Worm (Caenorhabditis elegans) whole organism, L3 larva: ENCODE measurements around the gene F20D12.7.

Source experiments
- R02D3.7 ChIP-seq: fragments of 150-350 bp; optimal IDR thresholded peaks from 2 replicates; lab custom pipeline; 2014; ENCODE audit warnings: missing biosample characterization, missing genetic modification characterization
- ZK546.5 ChIP-seq: sonication (generic microtip); optimal IDR thresholded peaks from 2 replicates; lab custom pipeline; 2017; ENCODE audit warnings: missing biosample characterization, missing genetic modification characterization
- ama-1 ChIP-seq: fragments of 150-350 bp; optimal IDR thresholded peaks from 2 replicates; lab custom pipeline; 2018
- ceh-16 ChIP-seq: sonication (generic microtip); optimal IDR thresholded peaks from 2 replicates; lab custom pipeline; 2017; ENCODE audit warnings: missing biosample characterization, missing genetic modification characterization
- ceh-28 ChIP-seq: fragments of 150-350 bp; optimal IDR thresholded peaks from 2 replicates; lab custom pipeline; 2014; ENCODE audit warnings: missing biosample characterization, missing genetic modification reagents, missing genetic modification characterization
- ceh-82 ChIP-seq: fragments of 150-350 bp; optimal IDR thresholded peaks from 2 replicates; lab custom pipeline; 2014; ENCODE audit warnings: missing biosample characterization, missing genetic modification characterization
- daf-12 ChIP-seq: fragments of 150-350 bp; optimal IDR thresholded peaks from 2 replicates; lab custom pipeline; 2014; ENCODE audit warnings: missing biosample characterization, missing genetic modification reagents, missing genetic modification characterization
- egl-27 ChIP-seq: sonication (generic microtip); optimal IDR thresholded peaks from 4 replicates; lab custom pipeline; 2017; ENCODE audit warnings: missing biosample characterization, missing genetic modification reagents, missing genetic modification characterization
- egl-5 ChIP-seq: fragments of 150-350 bp; optimal IDR thresholded peaks from 2 replicates; lab custom pipeline; 2017; ENCODE audit warnings: missing biosample characterization, missing genetic modification reagents, missing genetic modification characterization, inconsistent platforms
- elt-1 ChIP-seq: fragments of 150-350 bp; optimal IDR thresholded peaks from 2 replicates; lab custom pipeline; 2014; ENCODE audit warnings: missing biosample characterization, missing genetic modification characterization
- elt-2 ChIP-seq: sonication (generic microtip); optimal IDR thresholded peaks from 2 replicates; lab custom pipeline; 2016; ENCODE audit warnings: missing genetic modification reagents, mild to moderate bottlenecking, missing genetic modification characterization, missing compliant biosample characterization
- eor-1 ChIP-seq, 2 experiments: fragments of 150-350 bp; optimal IDR thresholded peaks; 2 replicates each; lab custom pipeline; 2014 to 2018; ENCODE audit warnings: missing biosample characterization in 2 of 2, missing genetic modification characterization in 2 of 2
- fkh-10 ChIP-seq: sonication (generic microtip); optimal IDR thresholded peaks from 2 replicates; lab custom pipeline; 2017; ENCODE audit warnings: missing biosample characterization, missing genetic modification reagents, missing genetic modification characterization
- fos-1 ChIP-seq: fragments of 150-350 bp; optimal IDR thresholded peaks from 2 replicates; lab custom pipeline; 2014; ENCODE audit warnings: missing biosample characterization, missing genetic modification characterization
- hmg-11 ChIP-seq: sonication (generic microtip); optimal IDR thresholded peaks from 2 replicates; lab custom pipeline; 2016; ENCODE audit warnings: missing genetic modification characterization, missing compliant biosample characterization
- jun-1 ChIP-seq: fragments of 150-350 bp; optimal IDR thresholded peaks from 2 replicates; lab custom pipeline; 2014; ENCODE audit warnings: missing biosample characterization, missing genetic modification reagents, missing genetic modification characterization
- lin-15B ChIP-seq: fragments of 150-350 bp; optimal IDR thresholded peaks from 2 replicates; lab custom pipeline; 2014; ENCODE audit warnings: missing biosample characterization, missing genetic modification characterization
- lin-39 ChIP-seq: fragments of 150-350 bp; optimal IDR thresholded peaks from 2 replicates; lab custom pipeline; 2018; ENCODE audit warnings: missing biosample characterization, missing genetic modification reagents, missing genetic modification characterization
- lsy-12 ChIP-seq: sonication (generic microtip); optimal IDR thresholded peaks from 2 replicates; lab custom pipeline; 2016; ENCODE audit warnings: mild to moderate bottlenecking, missing genetic modification characterization, missing compliant biosample characterization
- mdl-1 ChIP-seq: fragments of 150-350 bp; optimal IDR thresholded peaks from 2 replicates; lab custom pipeline; 2014; ENCODE audit warnings: missing biosample characterization, missing genetic modification characterization
- mml-1 ChIP-seq: fragments of 150-350 bp; sonication (generic microtip); optimal IDR thresholded peaks from 3 replicates; lab custom pipeline; 2014; ENCODE audit warnings: missing biosample characterization, missing genetic modification characterization
- nfya-1 ChIP-seq: sonication (generic microtip); optimal IDR thresholded peaks from 2 replicates; lab custom pipeline; 2017; ENCODE audit warnings: missing genetic modification characterization, mild to moderate bottlenecking, missing compliant biosample characterization, antibody characterized with exemption, moderate library complexity; ENCODE audit not compliant: insufficient read depth
- nhr-11 ChIP-seq: fragments of 150-350 bp; optimal IDR thresholded peaks from 2 replicates; lab custom pipeline; 2014; ENCODE audit warnings: missing biosample characterization, missing genetic modification characterization
- nhr-12 ChIP-seq: fragments of 150-350 bp; optimal IDR thresholded peaks from 2 replicates; lab custom pipeline; 2014; ENCODE audit warnings: missing biosample characterization, missing genetic modification characterization
- nhr-23 ChIP-seq: fragments of 150-350 bp; optimal IDR thresholded peaks from 2 replicates; lab custom pipeline; 2014; ENCODE audit warnings: missing biosample characterization, missing genetic modification reagents, missing genetic modification characterization
- nhr-237 ChIP-seq: fragments of 150-350 bp; optimal IDR thresholded peaks from 2 replicates; lab custom pipeline; 2014; ENCODE audit warnings: missing biosample characterization, missing genetic modification characterization
- nhr-25 ChIP-seq: sonication (generic microtip); optimal IDR thresholded peaks from 2 replicates; lab custom pipeline; 2017; ENCODE audit warnings: missing biosample characterization, missing genetic modification characterization
- nhr-43 ChIP-seq: sonication (generic microtip); optimal IDR thresholded peaks from 2 replicates; lab custom pipeline; 2016; ENCODE audit warnings: mild to moderate bottlenecking, missing genetic modification characterization, missing compliant biosample characterization; ENCODE audit not compliant: poor library complexity, severe bottlenecking
- nhr-67 ChIP-seq: fragments of 150-350 bp; optimal IDR thresholded peaks from 2 replicates; lab custom pipeline; 2014; ENCODE audit warnings: missing biosample characterization, missing genetic modification characterization
- nhr-76 ChIP-seq: fragments of 150-350 bp; sonication (generic microtip); optimal IDR thresholded peaks from 5 replicates; lab custom pipeline; 2014; ENCODE audit warnings: missing biosample characterization, missing genetic modification characterization
- nhr-77 ChIP-seq: fragments of 150-350 bp; optimal IDR thresholded peaks from 2 replicates; lab custom pipeline; 2014; ENCODE audit warnings: missing biosample characterization, missing genetic modification characterization
- pha-4 ChIP-seq: fragments of 150-350 bp; optimal IDR thresholded peaks from 2 replicates; lab custom pipeline; 2014; ENCODE audit warnings: missing biosample characterization, missing genetic modification reagents, missing genetic modification characterization
- pqm-1 ChIP-seq: fragments of 150-350 bp; optimal IDR thresholded peaks from 2 replicates; lab custom pipeline; 2017; ENCODE audit warnings: missing biosample characterization, missing genetic modification characterization, inconsistent platforms
- sea-2 ChIP-seq: fragments of 150-350 bp; sonication (generic microtip); optimal IDR thresholded peaks from 4 replicates; lab custom pipeline; 2014; ENCODE audit warnings: missing biosample characterization, missing genetic modification reagents, missing genetic modification characterization
- skn-1 ChIP-seq: fragments of 150-350 bp; optimal IDR thresholded peaks from 2 replicates; lab custom pipeline; 2014; ENCODE audit warnings: missing biosample characterization, missing genetic modification characterization
- snpc-4 ChIP-seq: fragments of 150-350 bp; optimal IDR thresholded peaks from 2 replicates; lab custom pipeline; 2014; ENCODE audit warnings: missing biosample characterization, missing genetic modification characterization
- tbx-2 ChIP-seq: sonication (generic microtip); optimal IDR thresholded peaks from 2 replicates; lab custom pipeline; 2016; ENCODE audit warnings: mild to moderate bottlenecking, missing genetic modification characterization, missing compliant biosample characterization
- unc-39 ChIP-seq: sonication (generic microtip); optimal IDR thresholded peaks from 4 replicates; lab custom pipeline; 2017; ENCODE audit warnings: missing biosample characterization, missing genetic modification characterization
- unc-62 ChIP-seq: fragments of 150-350 bp; sonication (generic microtip); optimal IDR thresholded peaks from 4 replicates; lab custom pipeline; 2014; ENCODE audit warnings: missing biosample characterization, missing genetic modification reagents, missing genetic modification characterization
- zag-1 ChIP-seq: fragments of 150-350 bp; optimal IDR thresholded peaks from 2 replicates; lab custom pipeline; 2014; ENCODE audit warnings: missing biosample characterization, missing genetic modification characterization
- ztf-11 ChIP-seq: fragments of 150-350 bp; optimal IDR thresholded peaks from 2 replicates; lab custom pipeline; 2014; ENCODE audit warnings: missing biosample characterization, missing genetic modification characterization
- ztf-4 ChIP-seq: fragments of 150-350 bp; optimal IDR thresholded peaks from 2 replicates; lab custom pipeline; 2014; ENCODE audit warnings: missing biosample characterization, missing genetic modification characterization

Gene F20D12.7

ce11 chrIV:7909455-7910141 lies 29.1 kb downstream of the F20D12.7 start:
- TF ChIP-seq lin-39, result peak; percentile 73
- TF ChIP-seq ama-1 (lab: Kevin White, UChicago), result peak; percentile 22
- peak; percentile 28 for TF ChIP-seq hmg-11 (tag; lab: Kevin White, UChicago)
- TF ChIP-seq pqm-1, result no peak
- TF ChIP-seq mml-1, result no peak
- peak; percentile 35 for TF ChIP-seq pha-4 (tag; lab: Kevin White, UChicago)
- TF ChIP-seq lin-15B (tag; lab: Kevin White, UChicago), result peak; percentile 1
- TF ChIP-seq egl-5, result no peak
- TF ChIP-seq elt-2, result peak; percentile 22
- peak; percentile 35 for TF ChIP-seq nfya-1

- TF ChIP-seq elt-1 (no peak), tbx-2 (tag; lab: Kevin White, UChicago) (no peak), eor-1 (tag; optimal IDR thresholded peaks at IDR 0.05; lab: Kevin White, UChicago) (no peak), unc-39 (tag; lab: Kevin White, UChicago) (no peak)
- TF ChIP-seq, all 47 proteins: peak for 0
Measured at ce11 chrIV:7906643-7907042, 32.1 kb downstream of the F20D12.7 start.

- TF ChIP-seq hmg-11 (tag; lab: Kevin White, UChicago) (peak; percentile 56), R02D3.7 (tag; lab: Kevin White, UChicago) (no peak), mdl-1 (no peak), fkh-10 (GFP tag; lab: Kevin White, UChicago) (no peak), nfya-1 (peak; percentile 68), pha-4 (tag; lab: Kevin White, UChicago) (peak; percentile 0), lin-15B (tag; lab: Kevin White, UChicago) (peak; percentile 34), lin-39 (peak; percentile 25), ztf-4 (tag; lab: Kevin White, UChicago) (no peak), skn-1 (tag; lab: Kevin White, UChicago) (peak; percentile 4), nhr-43 (no peak), ama-1 (lab: Kevin White, UChicago) (no peak), egl-27 (tag; lab: Kevin White, UChicago) (no peak)
- TF ChIP-seq, all 47 proteins: peak for 6
Measured at ce11 chrIV:7903359-7903758, 35.4 kb downstream of the F20D12.7 start, which contains the start of gene C49H3.6. TSS of gene C49H3.6 (plus strand) at chrIV:7903738.

- TF ChIP-seq tbx-2 (tag; lab: Kevin White, UChicago) (no peak), unc-62 (GFP tag; lab: Kevin White, UChicago) (no peak), lin-15B (tag; lab: Kevin White, UChicago) (peak; percentile 70), ZK546.5 (tag; lab: Kevin White, UChicago) (no peak), snpc-4 (tag; lab: Kevin White, UChicago) (peak; percentile 53), ztf-11 (tag; lab: Kevin White, UChicago) (no peak), pqm-1 (peak; percentile 84), daf-12 (tag; lab: Kevin White, UChicago) (no peak), ceh-28 (tag; lab: Kevin White, UChicago) (no peak), mml-1 (no peak), egl-5 (peak; percentile 61), elt-1 (no peak), pha-4 (tag; lab: Kevin White, UChicago) (peak; percentile 92), fos-1 (no peak), nhr-76 (tag; lab: Kevin White, UChicago) (no peak), nhr-43 (peak; percentile 11), jun-1 (tag; lab: Kevin White, UChicago) (peak; percentile 69), mdl-1 (no peak), hmg-11 (tag; lab: Kevin White, UChicago) (peak; percentile 49), nhr-12 (no peak), ztf-4 (tag; lab: Kevin White, UChicago) (no peak), nhr-67 (tag; lab: Kevin White, UChicago) (no peak), zag-1 (tag; lab: Kevin White, UChicago) (no peak), sea-2 (GFP tag; lab: Kevin White, UChicago) (no peak), nfya-1 (peak; percentile 90), ama-1 (lab: Kevin White, UChicago) (no peak), ceh-16 (no peak), elt-2 (peak; percentile 96), egl-27 (tag; lab: Kevin White, UChicago) (no peak), nhr-25 (peak; percentile 75), skn-1 (tag; lab: Kevin White, UChicago) (no peak), lsy-12 (tag; lab: Kevin White, UChicago) (peak; percentile 54), fkh-10 (GFP tag; lab: Kevin White, UChicago) (no peak), nhr-23 (tag; lab: Kevin White, UChicago) (peak; percentile 71), nhr-77 (tag; lab: Kevin White, UChicago) (no peak), nhr-11 (tag; lab: Kevin White, UChicago) (no peak), nhr-237 (no peak), lin-39 (peak; percentile 15), ceh-82 (tag; lab: Kevin White, UChicago) (no peak)
Measured at ce11 chrIV:7902221-7902904, 36.4 kb downstream of the F20D12.7 start, which contains the start of gene arp-11. TSS of gene arp-11 (minus strand) at chrIV:7902271.
